Fruit fly (Drosophila melanogaster): ENCODE data around the gene RpS26.

Gene RpS26

DNA sequence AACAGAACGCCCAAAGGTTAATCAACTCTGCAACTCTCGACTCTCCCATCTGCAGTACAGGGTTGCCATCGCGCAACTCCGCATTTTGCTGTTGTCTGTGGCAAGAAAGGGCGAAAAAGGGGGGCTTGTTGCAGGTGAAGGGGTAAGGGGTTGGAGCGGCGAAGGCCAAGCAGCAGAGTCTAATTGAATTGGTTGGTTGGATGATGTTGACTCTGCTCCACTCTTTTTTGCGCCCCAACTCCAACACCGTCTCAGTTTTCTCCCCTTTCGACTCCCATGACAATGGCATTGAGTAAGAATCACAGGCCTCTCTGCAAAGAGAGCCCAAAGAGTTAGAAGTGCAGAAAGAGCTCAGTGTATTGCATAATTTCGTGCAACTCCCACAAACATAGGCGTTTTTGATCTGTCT, 25.5 kb upstream of the RpS26 start (continued):
- TF ChIP-seq eg (GFP tag; IDR thresholded peaks at IDR 0.05), result peak; percentile 71; the same call in 2 of the 3 replicates
- TF ChIP-seq fd85E (GFP tag; optimal IDR thresholded peaks at IDR 0.05), result peak; percentile 3
- TF ChIP-seq Lpt (GFP tag; optimal IDR thresholded peaks at IDR 0.05), result peak; percentile 77
- no peak for TF ChIP-seq Blimp-1 (GFP tag; optimal IDR thresholded peaks at IDR 0.05)
- TF ChIP-seq Eip75B (GFP tag; optimal IDR thresholded peaks at IDR 0.05), result peak; percentile 53
- no peak for TF ChIP-seq cyc (GFP tag; optimal IDR thresholded peaks at IDR 0.05)
- TF ChIP-seq CG15336 (GFP tag; IDR thresholded peaks at IDR 0.05), result peak; percentile 62
- TF ChIP-seq svp (GFP tag), result peak; percentile 53

DNA sequence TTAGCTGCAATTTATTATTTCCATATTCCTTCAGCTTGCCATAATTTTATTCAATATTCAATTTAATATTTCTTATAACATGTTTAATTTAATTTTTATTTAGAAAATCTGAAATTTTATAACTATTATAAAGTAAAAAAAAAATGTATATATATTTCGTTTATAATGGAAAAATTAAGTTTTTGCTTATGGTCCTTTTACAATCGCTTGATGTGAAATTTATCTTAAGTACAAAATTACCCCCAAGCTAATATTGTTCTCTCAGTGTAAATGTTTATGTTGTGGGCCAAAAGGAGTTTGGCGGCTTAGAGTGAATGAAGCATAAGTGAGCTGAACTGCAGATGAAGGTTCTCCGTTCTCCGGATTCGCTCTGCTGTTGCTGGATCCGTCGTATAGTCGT, 24.9 kb upstream of the RpS26 start:
- TF ChIP-seq CG3032 (tag; optimal IDR thresholded peaks at IDR 0.05) (peak; percentile 56), Eip75B (GFP tag; optimal IDR thresholded peaks at IDR 0.05) (no peak), Hr4 (GFP tag; optimal IDR thresholded peaks at IDR 0.05) (peak; percentile 30), Hr38 (GFP tag; optimal IDR thresholded peaks at IDR 0.05) (no peak), eg (GFP tag; IDR thresholded peaks at IDR 0.05) (peak; percentile 57), acj6 (GFP tag; optimal IDR thresholded peaks at IDR 0.05) (peak; percentile 52), CG7368 (GFP tag; optimal IDR thresholded peaks at IDR 0.05) (no peak), Eip93F (GFP tag; optimal IDR thresholded peaks at IDR 0.05) (no peak), ss (GFP tag; optimal IDR thresholded peaks at IDR 0.05) (no peak), CG6163 (GFP tag; IDR thresholded peaks at IDR 0.05) (peak; percentile 51; the same call in 1 of the 3 replicates), dsx (GFP tag; optimal IDR thresholded peaks at IDR 0.05; ENCODE audit: poor library complexity, severe bottlenecking) (no peak), Ets96B (tag; optimal IDR thresholded peaks at IDR 0.05) (peak; percentile 60), Lpt (GFP tag; optimal IDR thresholded peaks at IDR 0.05) (no peak), CG6276 (GFP tag; optimal IDR thresholded peaks at IDR 0.05) (peak; percentile 14), CG16779 (tag; optimal IDR thresholded peaks at IDR 0.05) (no peak), esn (GFP tag; optimal IDR thresholded peaks at IDR 0.05) (peak; percentile 55), spab (GFP tag; optimal IDR thresholded peaks at IDR 0.05) (peak; percentile 8), svp (GFP tag) (peak; percentile 75), CG6792 (GFP tag; optimal IDR thresholded peaks at IDR 0.05) (no peak), fd85E (GFP tag; optimal IDR thresholded peaks at IDR 0.05) (no peak), Ets21C (GFP tag; optimal IDR thresholded peaks at IDR 0.05) (no peak), CG31627 (GFP tag; optimal IDR thresholded peaks at IDR 0.05) (no peak), CG8119 (GFP tag; IDR thresholded peaks at IDR 0.05) (peak; percentile 43; the same call in 1 of the 3 replicates), salr (GFP tag; optimal IDR thresholded peaks at IDR 0.05) (peak; percentile 27 to 59), CG1621 (tag; optimal IDR thresholded peaks at IDR 0.05) (no peak), vri (GFP tag; optimal IDR thresholded peaks at IDR 0.05) (no peak), CG10669 (GFP tag; optimal IDR thresholded peaks at IDR 0.05) (peak; percentile 33), Met (GFP tag; optimal IDR thresholded peaks at IDR 0.05) (no peak), Smox (GFP tag; optimal IDR thresholded peaks at IDR 0.05) (peak; percentile 7), CG11762 (GFP tag; optimal IDR thresholded peaks at IDR 0.05; ENCODE audit: insufficient read depth) (no peak), CG15336 (GFP tag; IDR thresholded peaks at IDR 0.05) (peak; percentile 38; the same call in 1 of the 2 replicates), topi (GFP tag; optimal IDR thresholded peaks at IDR 0.05) (peak; percentile 34), lz (GFP tag; optimal IDR thresholded peaks at IDR 0.05) (peak; percentile 14), CG34406 (GFP tag; optimal IDR thresholded peaks at IDR 0.05) (peak; percentile 68), CG11902 (GFP tag; optimal IDR thresholded peaks at IDR 0.05) (peak; percentile 18), achi (GFP tag; optimal IDR thresholded peaks at IDR 0.05) (peak; percentile 27), Sox102F (GFP tag; optimal IDR thresholded peaks at IDR 0.05) (no peak), fkh (GFP tag; optimal IDR thresholded peaks at IDR 0.05) (no peak), Gug (GFP tag; IDR thresholded peaks at IDR 0.05) (no peak), pdm3 (GFP tag; optimal IDR thresholded peaks at IDR 0.05) (peak; percentile 22), CG6808 (GFP tag; optimal IDR thresholded peaks at IDR 0.05) (no peak), dac (GFP tag; optimal IDR thresholded peaks at IDR 0.05) (no peak), CG32006 (GFP tag; optimal IDR thresholded peaks at IDR 0.05) (peak; percentile 71), OdsH (GFP tag; optimal IDR thresholded peaks at IDR 0.05) (peak; percentile 63), net (GFP tag; optimal IDR thresholded peaks at IDR 0.05) (no peak), cyc (GFP tag; optimal IDR thresholded peaks at IDR 0.05) (peak; percentile 41), CG3919 (GFP tag; optimal IDR thresholded peaks at IDR 0.05) (peak; percentile 48), CG6854 (GFP tag; optimal IDR thresholded peaks at IDR 0.05) (no peak)
